Worm (Caenorhabditis elegans) whole organism, young adult: ENCODE measurements around the gene inx-18.
A peak's percentile ranks its signal among the peaks of the same experiment; 100 is the strongest.

Source experiments
- B0035.1 ChIP-seq: sonication (generic microtip); optimal IDR thresholded peaks from 2 replicates; lab custom pipeline; 2016; ENCODE audit warnings: missing genetic modification characterization, mild to moderate bottlenecking, missing compliant biosample characterization, missing genotype, missing genetic modification reagents
- B0261.1 ChIP-seq: sonication (generic microtip); optimal IDR thresholded peaks from 2 replicates; lab custom pipeline; 2016; ENCODE audit warnings: mild to moderate bottlenecking, missing genetic modification characterization, moderate library complexity, missing compliant biosample characterization
- C17E4.6 ChIP-seq: fragments of 200-800 bp; sonication (Bioruptor generic); IDR thresholded peaks from 2 replicates; pipeline ENCODE4 v1.3.6; 2022; ENCODE audit warnings: missing genetic modification reagents, missing genetic modification characterization, missing compliant biosample characterization
- F10E7.11 ChIP-seq: sonication (generic microtip); optimal IDR thresholded peaks from 2 replicates; lab custom pipeline; 2017; ENCODE audit warnings: mild to moderate bottlenecking, missing genetic modification characterization, moderate library complexity, missing compliant biosample characterization
- F22D6.2 ChIP-seq: sonication (generic microtip); optimal IDR thresholded peaks from 2 replicates; lab custom pipeline; 2016; ENCODE audit warnings: mild to moderate bottlenecking, missing genetic modification characterization, missing compliant biosample characterization
- F37B4.10 ChIP-seq: fragments of 200-800 bp; sonication (Bioruptor generic); IDR thresholded peaks from 2 replicates; pipeline ENCODE4 v1.3.6; 2022; ENCODE audit warnings: missing genetic modification characterization, missing compliant biosample characterization
- F39B2.1 ChIP-seq: fragments of 200-800 bp; sonication (Bioruptor generic); IDR thresholded peaks from 2 replicates; pipeline ENCODE4 v1.3.6; 2022; ENCODE audit warnings: missing genetic modification reagents, missing genetic modification characterization, missing compliant biosample characterization
- F55B11.4 ChIP-seq: sonication (generic microtip); optimal IDR thresholded peaks from 2 replicates; lab custom pipeline; 2016; ENCODE audit warnings: missing compliant biosample characterization, missing genetic modification characterization, borderline replicate concordance; ENCODE audit not compliant: insufficient read depth
- F57C9.4 ChIP-seq: sonication (generic microtip); optimal IDR thresholded peaks from 2 replicates; lab custom pipeline; 2017; ENCODE audit warnings: mild to moderate bottlenecking, missing genetic modification characterization, missing compliant biosample characterization
- K11D2.4 ChIP-seq: fragments of 200-800 bp; sonication (Bioruptor generic); IDR thresholded peaks from 2 replicates; pipeline ENCODE4 v1.3.6; 2022; ENCODE audit warnings: missing genetic modification reagents, missing genetic modification characterization, missing compliant biosample characterization
- K12H6.12 ChIP-seq: fragments of 200-800 bp; sonication (Bioruptor generic); optimal IDR thresholded peaks from 2 replicates; lab custom pipeline; 2018; ENCODE audit warnings: mild to moderate bottlenecking, missing genetic modification characterization, missing compliant biosample characterization
- T26A5.8 ChIP-seq: sonication (generic microtip); optimal IDR thresholded peaks from 2 replicates; lab custom pipeline; 2016; ENCODE audit warnings: missing genetic modification characterization, missing compliant biosample characterization
- Y56A3A.18 ChIP-seq: fragments of 200-800 bp; sonication (Bioruptor generic); IDR thresholded peaks from 2 replicates; pipeline ENCODE4 v1.3.6; 2022; ENCODE audit warnings: missing genetic modification reagents, missing genetic modification characterization, missing compliant biosample characterization
- Y79H2A.3 ChIP-seq: fragments of 200-800 bp; sonication (Bioruptor generic); conservative IDR thresholded peaks from 2 replicates; pipeline ENCODE4 v1.3.6; 2022; ENCODE audit warnings: missing genetic modification reagents, missing genetic modification characterization, missing compliant biosample characterization
- aptf-3 ChIP-seq: fragments of 200-800 bp; sonication (Bioruptor generic); IDR thresholded peaks from 2 replicates; pipeline ENCODE4 v1.3.6; 2022; ENCODE audit warnings: missing genetic modification characterization, missing compliant biosample characterization
- atf-7 ChIP-seq: sonication (generic microtip); optimal IDR thresholded peaks from 2 replicates; lab custom pipeline; 2017; ENCODE audit warnings: mild to moderate bottlenecking, missing genetic modification characterization, missing compliant biosample characterization
- athp-1 ChIP-seq: sonication (generic microtip); optimal IDR thresholded peaks from 2 replicates; lab custom pipeline; 2017; ENCODE audit warnings: mild to moderate bottlenecking, missing genetic modification characterization, missing compliant biosample characterization
- ceh-100 ChIP-seq: fragments of 200-800 bp; sonication (Bioruptor generic); IDR thresholded peaks from 2 replicates; pipeline ENCODE4 v1.3.6; 2022; ENCODE audit warnings: missing genetic modification reagents, missing genetic modification characterization, missing compliant biosample characterization
- ceh-40 ChIP-seq: fragments of 200-800 bp; sonication (Bioruptor generic); IDR thresholded peaks from 2 replicates; pipeline ENCODE4 v1.3.6; 2022; ENCODE audit warnings: missing genetic modification characterization, missing compliant biosample characterization
- ceh-58 ChIP-seq: fragments of 200-800 bp; sonication (Bioruptor generic); IDR thresholded peaks from 2 replicates; pipeline ENCODE4 v1.3.6; 2022; ENCODE audit warnings: missing genetic modification characterization, missing compliant biosample characterization
- dox-1 ChIP-seq: fragments of 200-800 bp; sonication (Bioruptor generic); IDR thresholded peaks from 2 replicates; pipeline ENCODE4 v1.3.6; 2022; ENCODE audit warnings: missing genetic modification reagents, missing genetic modification characterization, missing compliant biosample characterization
- egrh-3 ChIP-seq: fragments of 200-800 bp; sonication (Bioruptor generic); IDR thresholded peaks from 2 replicates; pipeline ENCODE4 v1.3.6; 2022; ENCODE audit warnings: missing genetic modification reagents, missing genetic modification characterization, missing compliant biosample characterization
- ets-4 ChIP-seq: fragments of 200-800 bp; sonication (Bioruptor generic); optimal IDR thresholded peaks from 2 replicates; lab custom pipeline; 2018; ENCODE audit warnings: mild to moderate bottlenecking, missing genetic modification characterization, missing compliant biosample characterization
- fkh-3 ChIP-seq: sonication (generic microtip); optimal IDR thresholded peaks from 2 replicates; lab custom pipeline; 2016; ENCODE audit warnings: mild to moderate bottlenecking, missing genetic modification characterization, missing compliant biosample characterization
- hlh-12 ChIP-seq: sonication (generic microtip); optimal IDR thresholded peaks from 2 replicates; lab custom pipeline; 2016; ENCODE audit warnings: missing genetic modification characterization, missing compliant biosample characterization
- hlh-26 ChIP-seq: fragments of 200-800 bp; sonication (Bioruptor generic); conservative IDR thresholded peaks from 2 replicates; pipeline ENCODE4 v1.3.6; 2022; ENCODE audit warnings: missing genetic modification reagents, missing genetic modification characterization, missing compliant biosample characterization
- hmg-1.2 ChIP-seq: fragments of 200-800 bp; sonication (Bioruptor generic); IDR thresholded peaks from 2 replicates; pipeline ENCODE4 v1.3.6; 2022; ENCODE audit warnings: missing genetic modification reagents, missing genetic modification characterization, missing compliant biosample characterization
- hrde-1 ChIP-seq: sonication (generic microtip); optimal IDR thresholded peaks from 2 replicates; lab custom pipeline; 2016; ENCODE audit warnings: missing genetic modification characterization, mild to moderate bottlenecking, missing compliant biosample characterization, moderate library complexity, missing genotype, missing genetic modification reagents, borderline replicate concordance
- hsf-1 ChIP-seq: fragments of 200-800 bp; sonication (Bioruptor generic); IDR thresholded peaks from 2 replicates; pipeline ENCODE4 v1.3.6; 2022; ENCODE audit warnings: missing genetic modification reagents, missing genetic modification characterization, missing compliant biosample characterization
- lag-1 ChIP-seq: fragments of 200-800 bp; sonication (Bioruptor generic); IDR thresholded peaks from 2 replicates; pipeline ENCODE4 v1.3.6; 2022; ENCODE audit warnings: missing genetic modification reagents, missing genetic modification characterization, missing compliant biosample characterization
- let-607 ChIP-seq, 2 experiments: fragments of 200-800 bp in 1 of 2; sonication (Bioruptor generic) in 1 of 2; sonication (generic microtip) in 1 of 2; optimal IDR thresholded peaks; 2 replicates each; lab custom pipeline; 2016 to 2018; ENCODE audit warnings: mild to moderate bottlenecking in 2 of 2, missing compliant biosample characterization in 2 of 2, missing genetic modification characterization in 2 of 2, moderate library complexity in 2 of 2, missing genotype in 1 of 2
- lir-1 ChIP-seq: fragments of 200-800 bp; sonication (Bioruptor generic); conservative IDR thresholded peaks from 2 replicates; pipeline ENCODE4 v1.3.6; 2022; ENCODE audit warnings: missing genetic modification reagents, missing genetic modification characterization, missing compliant biosample characterization
- mes-4 ChIP-seq: sonication (generic microtip); optimal IDR thresholded peaks from 2 replicates; lab custom pipeline; 2016; ENCODE audit warnings: missing genotype, missing genetic modification characterization, missing compliant biosample characterization
- nfya-1 ChIP-seq: sonication (generic microtip); optimal IDR thresholded peaks from 2 replicates; lab custom pipeline; 2017; ENCODE audit warnings: antibody characterized with exemption, missing compliant biosample characterization, missing genetic modification characterization, borderline replicate concordance; ENCODE audit not compliant: insufficient read depth
- nhr-179 ChIP-seq: sonication (generic microtip); optimal IDR thresholded peaks from 2 replicates; lab custom pipeline; 2016; ENCODE audit warnings: mild to moderate bottlenecking, missing genetic modification characterization, missing compliant biosample characterization
- nhr-27 ChIP-seq: fragments of 200-800 bp; sonication (Bioruptor generic); optimal IDR thresholded peaks from 2 replicates; lab custom pipeline; 2018; ENCODE audit warnings: mild to moderate bottlenecking, missing genetic modification characterization, moderate library complexity, missing compliant biosample characterization
- nhr-90 ChIP-seq: sonication (generic microtip); optimal IDR thresholded peaks from 2 replicates; lab custom pipeline; 2016; ENCODE audit warnings: missing genotype, mild to moderate bottlenecking, missing genetic modification characterization, missing compliant biosample characterization
- pha-4 ChIP-seq: fragments of 150-350 bp; sonication (generic microtip); optimal IDR thresholded peaks from 2 replicates; lab custom pipeline; 2014; ENCODE audit warnings: missing biosample characterization, missing genetic modification reagents, missing genetic modification characterization
- rec-8 ChIP-seq, 2 experiments: sonication (generic microtip); optimal IDR thresholded peaks; 2 replicates each; lab custom pipeline; 2016; ENCODE audit warnings: mild to moderate bottlenecking in 2 of 2, missing genetic modification characterization in 2 of 2, missing genetic modification reagents in 2 of 2, missing genotype in 2 of 2, missing biosample characterization in 1 of 2, missing compliant biosample characterization in 1 of 2, moderate library complexity in 1 of 2
- repo-1 ChIP-seq: sonication (generic microtip); optimal IDR thresholded peaks from 2 replicates; lab custom pipeline; 2017; ENCODE audit warnings: mild to moderate bottlenecking, missing genetic modification characterization, missing compliant biosample characterization
- snpc-1.3 ChIP-seq: sonication (generic microtip); optimal IDR thresholded peaks from 2 replicates; lab custom pipeline; 2017; ENCODE audit warnings: missing genetic modification characterization, mild to moderate bottlenecking, missing compliant biosample characterization, antibody characterized with exemption, moderate library complexity, missing genotype, missing genetic modification reagents; ENCODE audit not compliant: insufficient read depth
- tbp1 ChIP-seq: fragments of 200-800 bp; sonication (Bioruptor generic); optimal IDR thresholded peaks from 2 replicates; lab custom pipeline; 2018; ENCODE audit warnings: mild to moderate bottlenecking, missing genetic modification characterization, missing compliant biosample characterization
- tlf-1 ChIP-seq: fragments of 200-800 bp; sonication (Bioruptor generic); optimal IDR thresholded peaks from 2 replicates; lab custom pipeline; 2018; ENCODE audit warnings: mild to moderate bottlenecking, missing genetic modification characterization, missing compliant biosample characterization
- unc-130 ChIP-seq: sonication (generic microtip); optimal IDR thresholded peaks from 2 replicates; lab custom pipeline; 2016; ENCODE audit warnings: missing genetic modification reagents, missing genetic modification characterization, missing compliant biosample characterization
- unc-62 ChIP-seq: fragments of 150-350 bp; optimal IDR thresholded peaks from 2 replicates; lab custom pipeline; 2014; ENCODE audit warnings: missing biosample characterization, missing genetic modification reagents, missing genetic modification characterization
- zfh-2 ChIP-seq: fragments of 200-800 bp; sonication (Bioruptor generic); conservative IDR thresholded peaks from 2 replicates; pipeline ENCODE4 v1.3.6; 2022; ENCODE audit warnings: missing genetic modification reagents, missing genetic modification characterization, missing compliant biosample characterization
- ztf-22 ChIP-seq: fragments of 200-800 bp; sonication (Bioruptor generic); optimal IDR thresholded peaks from 2 replicates; lab custom pipeline; 2018; ENCODE audit warnings: mild to moderate bottlenecking, missing genetic modification characterization, moderate library complexity, missing compliant biosample characterization
- ztf-26 ChIP-seq: sonication (generic microtip); optimal IDR thresholded peaks from 2 replicates; lab custom pipeline; 2017; ENCODE audit warnings: missing genetic modification characterization, missing compliant biosample characterization
- ztf-6 ChIP-seq: fragments of 200-800 bp; sonication (Bioruptor generic); IDR thresholded peaks from 2 replicates; pipeline ENCODE4 v1.3.6; 2022; ENCODE audit warnings: missing genetic modification reagents, missing genetic modification characterization, missing compliant biosample characterization

The inx-18 gene

DNA sequence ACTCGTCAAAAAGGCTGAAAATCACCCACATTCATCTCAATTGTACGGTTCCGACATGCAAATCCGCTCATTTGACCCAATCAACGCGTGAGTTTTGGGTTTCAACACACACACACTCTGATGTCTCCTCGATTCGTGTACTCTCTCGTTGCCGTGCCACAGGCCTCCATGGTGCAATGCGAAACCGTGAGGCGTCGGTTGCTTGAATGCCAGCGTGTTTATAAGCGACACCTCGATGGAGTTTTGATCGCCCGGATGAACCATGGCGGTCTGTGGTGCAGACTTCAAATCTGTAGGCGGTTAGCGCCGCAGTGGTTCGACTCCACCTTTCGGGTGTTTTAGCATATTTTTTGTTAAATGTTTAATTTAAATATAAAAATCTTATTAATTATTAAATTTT is 51.8 kb downstream of the inx-18 start:
- TF ChIP-seq ceh-58 (no peak), ztf-6 (GFP tag; lab: Robert Waterston, UW) (no peak), hsf-1 (GFP tag; lab: Robert Waterston, UW) (peak; percentile 63), unc-62 (GFP tag; lab: Kevin White, UChicago) (no peak), let-607 (tag; optimal IDR thresholded peaks at IDR 0.05; lab: Kevin White, UChicago) (peak in 1 of 2 experiments; percentile 2), athp-1 (tag; lab: Kevin White, UChicago) (no peak), nfya-1 (no peak), C17E4.6 (no peak), pha-4 (no peak), F39B2.1 (GFP tag; lab: Robert Waterston, UW) (0 out of 2 replicates have a peak, but pooled peaks have one; percentile 26), rec-8 (tag; optimal IDR thresholded peaks at IDR 0.05; lab: Kevin White, UChicago) (no peak), tlf-1 (GFP tag; lab: Kevin White, UChicago) (peak; percentile 52), repo-1 (tag; lab: Kevin White, UChicago) (peak; percentile 41), lir-1 (GFP tag; lab: Robert Waterston, UW) (no peak; the same call in 1 of the 2 replicates), ztf-26 (peak; percentile 48), unc-130 (no peak), Y56A3A.18 (GFP tag; lab: Robert Waterston, UW) (0 out of 2 replicates have a peak, but pooled peaks have one; percentile 56), dox-1 (GFP tag; lab: Robert Waterston, UW) (peak; percentile 80), fkh-3 (tag; lab: Kevin White, UChicago) (no peak), ztf-22 (GFP tag; lab: Kevin White, UChicago) (no peak), ets-4 (no peak), B0261.1 (tag; lab: Kevin White, UChicago) (peak; percentile 59), nhr-90 (no peak), T26A5.8 (tag; lab: Kevin White, UChicago) (peak; percentile 69), lag-1 (GFP tag; lab: Robert Waterston, UW) (no peak), Y79H2A.3 (GFP tag; lab: Robert Waterston, UW) (no peak), F22D6.2 (tag; lab: Kevin White, UChicago) (no peak), snpc-1.3 (tag; lab: Kevin White, UChicago) (peak; percentile 28), mes-4 (tag; lab: Kevin White, UChicago) (no peak), egrh-3 (GFP tag; lab: Robert Waterston, UW) (no peak), hlh-12 (tag; lab: Kevin White, UChicago) (no peak), F55B11.4 (tag; lab: Kevin White, UChicago) (no peak), nhr-27 (tag; lab: Kevin White, UChicago) (no peak), K12H6.12 (tag; lab: Kevin White, UChicago) (no peak), hrde-1 (tag; lab: Kevin White, UChicago) (no peak), nhr-179 (tag; lab: Kevin White, UChicago) (no peak), hlh-26 (GFP tag; lab: Robert Waterston, UW) (no peak), hmg-1.2 (peak; percentile 96), F10E7.11 (tag; lab: Kevin White, UChicago) (no peak), atf-7 (tag; lab: Kevin White, UChicago) (no peak), zfh-2 (peak; percentile 52; the same call in 1 of the 2 replicates), B0035.1 (tag; lab: Kevin White, UChicago) (no peak), ceh-100 (GFP tag; lab: Robert Waterston, UW) (no peak), ceh-40 (GFP tag; lab: Robert Waterston, UW) (no peak), tbp1 (GFP tag; lab: Kevin White, UChicago) (peak; percentile 81), F37B4.10 (GFP tag; lab: Robert Waterston, UW) (0 out of 2 replicates have a peak, but pooled peaks have one; percentile 84), aptf-3 (GFP tag; lab: Robert Waterston, UW) (0 out of 2 replicates have a peak, but pooled peaks have one; percentile 48), F57C9.4 (tag; lab: Kevin White, UChicago) (no peak), K11D2.4 (no peak)
